Fruit fly (Drosophila melanogaster) whole organism: ENCODE data around the gene glob3.

Source experiments
- CG8478 ChIP-seq: fragments of >200 bp; optimal IDR thresholded peaks from 2 replicates; lab custom pipeline; 2018; ENCODE audit warnings: inconsistent platforms
- Dll ChIP-seq: fragments of >200 bp; optimal IDR thresholded peaks from 2 replicates; lab custom pipeline; 2017
- EcR ChIP-seq, 2 experiments: fragments of >200 bp; optimal IDR thresholded peaks; 2 replicates each; lab custom pipeline; 2017; ENCODE audit warnings: missing biosample characterization in 2 of 2, missing genetic modification characterization in 2 of 2, missing genetic modification reagents in 2 of 2
- pan ChIP-seq: fragments of >200 bp; optimal IDR thresholded peaks from 2 replicates; lab custom pipeline; 2017
- psq ChIP-seq: fragments of >200 bp; optimal IDR thresholded peaks from 2 replicates; lab custom pipeline; 2017
- usp ChIP-seq: fragments of >200 bp; optimal IDR thresholded peaks from 2 replicates; lab custom pipeline; 2017; ENCODE audit warnings: missing biosample characterization, missing genetic modification characterization, mixed read lengths

The glob3 gene

dm6 chr3R:5853032-5853431, 23.2 kb downstream of the glob3 start, which contains the start of gene CG34287:
Gene CG34287 (plus strand): TSS chr3R:5853332.
- TF ChIP-seq psq (lab: Kevin White, UChicago) (no peak), Dll (no peak), pan (lab: Kevin White, UChicago) (no peak), usp (GFP tag; lab: Kevin White, UChicago) (no peak), EcR (GFP tag; optimal IDR thresholded peaks at IDR 0.05; lab: Kevin White, UChicago) (no peak), CG8478 (lab: Kevin White, UChicago) (no peak)

- TF ChIP-seq pan (lab: Kevin White, UChicago) (no peak), Dll (no peak)
These were observed 26.4 kb downstream of the glob3 start, which contains the start of the genes disp and ECSIT for dm6 chr3R:5856215-5856614. Gene disp (minus strand): TSS chr3R:5856311. Gene ECSIT (plus strand): TSS chr3R:5856585.

dm6 chr3R:5860736-5861217, 30.9 kb downstream of the glob3 start:
- TF ChIP-seq EcR (GFP tag; optimal IDR thresholded peaks at IDR 0.05; lab: Kevin White, UChicago) (no peak), psq (lab: Kevin White, UChicago) (no peak), Dll (no peak), pan (lab: Kevin White, UChicago) (no peak), CG8478 (lab: Kevin White, UChicago) (no peak), usp (GFP tag; lab: Kevin White, UChicago) (no peak)

dm6 chr3R:5861218-5861902, 31.5 kb downstream of the glob3 start:
- TF ChIP-seq psq (lab: Kevin White, UChicago): no peak
- no peak for TF ChIP-seq EcR (GFP tag; optimal IDR thresholded peaks at IDR 0.05; lab: Kevin White, UChicago)
- TF ChIP-seq usp (GFP tag; lab: Kevin White, UChicago): no peak
- no peak for TF ChIP-seq pan (lab: Kevin White, UChicago)
- TF ChIP-seq CG8478 (lab: Kevin White, UChicago): no peak
- TF ChIP-seq Dll: no peak

dm6 chr3R:5862032-5862641, 32.3 kb downstream of the glob3 start, which contains the start of gene CG2017:
Gene CG2017 (minus strand): TSS chr3R:5862405.
- TF ChIP-seq Dll: no peak
- no peak for TF ChIP-seq EcR (GFP tag; optimal IDR thresholded peaks at IDR 0.05; lab: Kevin White, UChicago)
- TF ChIP-seq pan (lab: Kevin White, UChicago): no peak
- no peak for TF ChIP-seq CG8478 (lab: Kevin White, UChicago)
- TF ChIP-seq psq (lab: Kevin White, UChicago): no peak
- TF ChIP-seq usp (GFP tag; lab: Kevin White, UChicago): no peak

dm6 chr3R:5871393-5871792, 41.5 kb downstream of the glob3 start:
- no peak for TF ChIP-seq Dll
- TF ChIP-seq CG8478 (lab: Kevin White, UChicago): no peak
- no peak for TF ChIP-seq psq (lab: Kevin White, UChicago)
- TF ChIP-seq usp (GFP tag; lab: Kevin White, UChicago): no peak
- no peak for TF ChIP-seq EcR (GFP tag; optimal IDR thresholded peaks at IDR 0.05; lab: Kevin White, UChicago)
- TF ChIP-seq pan (lab: Kevin White, UChicago): no peak

dm6 chr3R:5877367-5877766, 47.5 kb downstream of the glob3 start:
- TF ChIP-seq pan (lab: Kevin White, UChicago) (no peak), psq (lab: Kevin White, UChicago) (no peak)

dm6 chr3R:5881308-5881707, 51.4 kb downstream of the glob3 start:
- no peak for TF ChIP-seq CG8478 (lab: Kevin White, UChicago)
